Fruit fly (Drosophila melanogaster): ENCODE results near the gene CG8032.
A peak's percentile ranks its signal among the peaks of the same experiment; 100 is the strongest.

CG8032 gene

DNA sequence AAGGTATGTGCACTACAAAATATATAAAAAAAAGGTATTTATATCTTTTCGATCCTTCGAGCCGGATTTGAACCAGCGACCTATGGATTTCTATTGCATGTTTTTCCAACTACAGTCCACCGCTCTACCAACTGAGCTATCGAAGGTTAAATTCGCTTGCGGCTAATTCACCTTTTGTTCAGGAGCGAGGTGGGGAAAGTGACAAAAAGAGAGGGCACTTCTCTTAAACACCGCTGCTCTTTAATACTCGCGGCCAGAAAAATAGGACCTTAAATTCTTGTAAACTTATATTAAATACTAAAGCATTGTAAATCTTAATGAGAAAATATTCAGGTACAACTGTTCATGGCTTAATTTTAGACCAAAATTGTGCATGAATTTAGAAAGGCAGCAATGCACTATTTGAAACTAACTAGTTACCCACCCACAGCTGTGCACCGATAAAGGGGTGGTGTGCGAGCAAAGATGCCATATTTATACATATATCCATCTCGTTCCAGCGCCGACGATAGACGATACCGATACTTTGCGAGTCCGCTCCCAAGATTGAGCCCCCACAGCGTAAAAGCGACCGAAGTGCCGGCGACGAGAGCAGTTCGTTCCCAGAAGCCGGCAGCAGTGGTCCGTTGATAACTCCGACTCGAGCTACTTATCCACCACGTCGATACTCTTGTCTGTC is 5.3 kb downstream of the CG8032 start (continued):
- TF ChIP-seq HLH4C (GFP tag; IDR thresholded peaks at IDR 0.05; ENCODE audit: partially characterized antibody) = peak; percentile 60; the same call in 2 of the 3 replicates
- TF ChIP-seq aop (GFP tag; IDR thresholded peaks at IDR 0.05) = peak; percentile 83
- TF ChIP-seq dati (GFP tag; IDR thresholded peaks at IDR 0.05) = peak; percentile 94
- peak; percentile 97 for TF ChIP-seq CG10147 (GFP tag; optimal IDR thresholded peaks at IDR 0.05)
- peak; percentile 81 for TF ChIP-seq CG30020 (tag; optimal IDR thresholded peaks at IDR 0.05)
- peak; percentile 94 for TF ChIP-seq mirr (GFP tag; optimal IDR thresholded peaks at IDR 0.05)
- TF ChIP-seq Usf (GFP tag; optimal IDR thresholded peaks at IDR 0.05) = peak; percentile 96
- peak in 1 of 3 experiments; percentile 97 for TF ChIP-seq Stat92E (GFP tag; optimal IDR thresholded peaks at IDR 0.05)
- TF ChIP-seq CG18262 (tag; optimal IDR thresholded peaks at IDR 0.05) = peak; percentile 99
- TF ChIP-seq Poxn (GFP tag; IDR thresholded peaks at IDR 0.05) = peak; percentile 68
- peak; percentile 97 for TF ChIP-seq CG32767 (GFP tag; IDR thresholded peaks at IDR 0.05)
- TF ChIP-seq CG1233 (GFP tag; optimal IDR thresholded peaks at IDR 0.05) = peak; percentile 97
- TF ChIP-seq CG3407 (GFP tag; optimal IDR thresholded peaks at IDR 0.05) = peak; percentile 95
- peak; percentile 79 for TF ChIP-seq crol (GFP tag; IDR thresholded peaks at IDR 0.05)
- peak; percentile 93 for TF ChIP-seq sug (tag; optimal IDR thresholded peaks at IDR 0.05)
- peak; percentile 98 for TF ChIP-seq Hsf (GFP tag; optimal IDR thresholded peaks at IDR 0.05)
- TF ChIP-seq CG12299 (tag; optimal IDR thresholded peaks at IDR 0.05) = peak; percentile 97
- TF ChIP-seq Doc2 (GFP tag; IDR thresholded peaks at IDR 0.05) = peak; percentile 55; the same call in 1 of the 2 replicates
- TF ChIP-seq Lim3 (GFP tag; IDR thresholded peaks at IDR 0.05) = peak; percentile 84; the same call in 1 of the 2 replicates
- peak; percentile 65 for TF ChIP-seq Elba2 (GFP tag; optimal IDR thresholded peaks at IDR 0.05)
- peak; percentile 96 for TF ChIP-seq Six4 (GFP tag; optimal IDR thresholded peaks at IDR 0.05)
- peak; percentile 92 for TF ChIP-seq dm (GFP tag; optimal IDR thresholded peaks at IDR 0.05)
- peak; percentile 89 for TF ChIP-seq danr (GFP tag; IDR thresholded peaks at IDR 0.05)
- peak; percentile 82 for TF ChIP-seq amos (GFP tag; IDR thresholded peaks at IDR 0.05; ENCODE audit: partially characterized antibody)
- TF ChIP-seq Bdp1 (GFP tag; optimal IDR thresholded peaks at IDR 0.05) = peak; percentile 99
- TF ChIP-seq CG17359 (tag; optimal IDR thresholded peaks at IDR 0.05) = peak; percentile 98
- TF ChIP-seq run (tag; optimal IDR thresholded peaks at IDR 0.05) = peak; percentile 97
- peak; percentile 87 for TF ChIP-seq mld (GFP tag; IDR thresholded peaks at IDR 0.05; ENCODE audit: partially characterized antibody)
- peak; percentile 91 for TF ChIP-seq D19B (GFP tag; optimal IDR thresholded peaks at IDR 0.05)
- peak; percentile 68 for TF ChIP-seq CG9797 (GFP tag; optimal IDR thresholded peaks at IDR 0.05)
- peak; percentile 87 for TF ChIP-seq kni (GFP tag; optimal IDR thresholded peaks at IDR 0.05)
- peak; percentile 98 for TF ChIP-seq CG13775 (GFP tag; optimal IDR thresholded peaks at IDR 0.05)
- TF ChIP-seq CG12155 (GFP tag; optimal IDR thresholded peaks at IDR 0.05) = peak; percentile 98
- TF ChIP-seq esg (GFP tag; conservative IDR thresholded peaks at IDR 0.05) = peak; percentile 92
- no peak for TF ChIP-seq hth (optimal IDR thresholded peaks at IDR 0.05)
- TF ChIP-seq Kr (GFP tag; optimal IDR thresholded peaks at IDR 0.05) = peak; percentile 99
- TF ChIP-seq CG8281 (tag; optimal IDR thresholded peaks at IDR 0.05) = peak; percentile 87
- peak; percentile 96 for TF ChIP-seq zen (tag; optimal IDR thresholded peaks at IDR 0.05)
- TF ChIP-seq az2 (GFP tag; optimal IDR thresholded peaks at IDR 0.05) = peak; percentile 98
- TF ChIP-seq CG7963 (GFP tag; IDR thresholded peaks at IDR 0.05; ENCODE audit: partially characterized antibody) = peak; percentile 73
- TF ChIP-seq D19A (tag; optimal IDR thresholded peaks at IDR 0.05) = peak; percentile 96
- peak; percentile 92 for TF ChIP-seq sd (tag; optimal IDR thresholded peaks at IDR 0.05)
- peak; percentile 84; the same call in 1 of the 2 replicates for TF ChIP-seq CG42726 (GFP tag; IDR thresholded peaks at IDR 0.05; ENCODE audit: partially characterized antibody)
- TF ChIP-seq pnt (GFP tag; optimal IDR thresholded peaks at IDR 0.05) = peak; percentile 95
- TF ChIP-seq fru (optimal IDR thresholded peaks at IDR 0.05) = no peak
- TF ChIP-seq Dp (GFP tag; optimal IDR thresholded peaks at IDR 0.05) = peak; percentile 38
- peak; percentile 98 for TF ChIP-seq bcd (GFP tag; optimal IDR thresholded peaks at IDR 0.05)
- TF ChIP-seq slbo (GFP tag; IDR thresholded peaks at IDR 0.05) = peak; percentile 96
- peak; percentile 75 for TF ChIP-seq bbx (GFP tag; IDR thresholded peaks at IDR 0.05; ENCODE audit: partially characterized antibody)
